Worm (Caenorhabditis elegans) whole organism, L4 larva: Measurements from ENCODE around the gene K04C1.2.
A peak's percentile ranks its signal among the peaks of the same experiment; 100 is the strongest.

Source experiments
- F26F4.8 ChIP-seq: fragments of 200-800 bp; sonication (Bioruptor generic); conservative IDR thresholded peaks from 2 replicates; pipeline ENCODE4 v1.3.6; 2022; ENCODE audit warnings: missing genetic modification characterization, missing compliant biosample characterization
- T20F7.1 ChIP-seq: fragments of 200-800 bp; sonication (Bioruptor generic); optimal IDR thresholded peaks from 2 replicates; lab custom pipeline; 2018; ENCODE audit warnings: mild to moderate bottlenecking, missing genetic modification characterization, missing compliant biosample characterization
- Y105C5A.15 ChIP-seq: fragments of 200-800 bp; sonication (Bioruptor generic); IDR thresholded peaks from 2 replicates; pipeline ENCODE4 v1.3.6; 2022; ENCODE audit warnings: missing genetic modification characterization, missing compliant biosample characterization
- Y5F2A.4 ChIP-seq: fragments of 200-800 bp; sonication (Bioruptor generic); optimal IDR thresholded peaks from 2 replicates; lab custom pipeline; 2018; ENCODE audit warnings: mild to moderate bottlenecking, missing genetic modification characterization, missing compliant biosample characterization
- Y75B8A.6 ChIP-seq: fragments of 200-800 bp; sonication (Bioruptor generic); IDR thresholded peaks from 2 replicates; pipeline ENCODE4 v1.3.6; 2022; ENCODE audit warnings: missing genetic modification reagents, missing genetic modification characterization, missing compliant biosample characterization
- ceh-28 ChIP-seq: fragments of 150-350 bp; optimal IDR thresholded peaks from 2 replicates; lab custom pipeline; 2014; ENCODE audit warnings: missing biosample characterization, missing genetic modification reagents, missing genetic modification characterization
- ceh-82 ChIP-seq: sonication (generic microtip); optimal IDR thresholded peaks from 2 replicates; lab custom pipeline; 2017; ENCODE audit warnings: missing biosample characterization, missing genetic modification characterization
- daf-16 ChIP-seq, 3 experiments: sonication (generic microtip); optimal IDR thresholded peaks; 2 replicates each; lab custom pipeline; 2016 to 2017; ENCODE audit warnings: missing genetic modification characterization in 3 of 3, missing genetic modification reagents in 3 of 3, mild to moderate bottlenecking in 2 of 3, missing compliant biosample characterization in 2 of 3, missing biosample characterization in 1 of 3, moderate library complexity in 1 of 3
- daf-19 ChIP-seq: fragments of 200-800 bp; sonication (Bioruptor generic); conservative IDR thresholded peaks from 2 replicates; pipeline ENCODE4 v1.3.6; 2022; ENCODE audit warnings: missing genetic modification characterization, missing compliant biosample characterization
- dmd-6 ChIP-seq: fragments of 200-800 bp; sonication (Bioruptor generic); IDR thresholded peaks from 2 replicates; pipeline ENCODE4 v1.3.6; 2022; ENCODE audit warnings: missing genetic modification reagents, missing genetic modification characterization, missing compliant biosample characterization
- dmd-9 ChIP-seq: fragments of 200-800 bp; sonication (Bioruptor generic); IDR thresholded peaks from 2 replicates; pipeline ENCODE4 v1.3.6; 2022; ENCODE audit warnings: missing genetic modification reagents, missing genetic modification characterization, missing compliant biosample characterization
- dpl-1 ChIP-seq: fragments of 150-350 bp; optimal IDR thresholded peaks from 2 replicates; lab custom pipeline; 2014; ENCODE audit warnings: missing biosample characterization, missing genetic modification reagents, missing genetic modification characterization
- duxl-1 ChIP-seq: sonication (generic microtip); optimal IDR thresholded peaks from 2 replicates; lab custom pipeline; 2016; ENCODE audit warnings: mild to moderate bottlenecking, missing genetic modification characterization, moderate library complexity, missing compliant biosample characterization; ENCODE audit not compliant: poor library complexity
- dve-1 ChIP-seq: sonication (generic microtip); optimal IDR thresholded peaks from 2 replicates; lab custom pipeline; 2017; ENCODE audit warnings: antibody characterized with exemption, mild to moderate bottlenecking, missing genetic modification characterization, missing compliant biosample characterization; ENCODE audit not compliant: insufficient read depth
- egl-27 ChIP-seq: sonication (generic microtip); optimal IDR thresholded peaks from 3 replicates; lab custom pipeline; 2017; ENCODE audit warnings: missing biosample characterization, missing genetic modification reagents, missing genetic modification characterization
- egl-43 ChIP-seq: fragments of 200-800 bp; sonication (Bioruptor generic); IDR thresholded peaks from 2 replicates; pipeline ENCODE4 v1.3.6; 2022; ENCODE audit warnings: missing genetic modification reagents, missing genetic modification characterization, missing compliant biosample characterization
- hlh-11 ChIP-seq: fragments of 200-800 bp; sonication (Bioruptor generic); optimal IDR thresholded peaks from 2 replicates; lab custom pipeline; 2018; ENCODE audit warnings: mild to moderate bottlenecking, missing genetic modification characterization, missing compliant biosample characterization
- hlh-30 ChIP-seq: sonication (generic microtip); optimal IDR thresholded peaks from 2 replicates; lab custom pipeline; 2017; ENCODE audit warnings: antibody characterized with exemption, mild to moderate bottlenecking, missing genetic modification characterization, missing compliant biosample characterization; ENCODE audit not compliant: insufficient read depth
- hmg-1.1 ChIP-seq: fragments of 200-800 bp; sonication (Bioruptor generic); IDR thresholded peaks from 2 replicates; pipeline ENCODE4 v1.3.6; 2022; ENCODE audit warnings: missing genetic modification reagents, missing genetic modification characterization, missing compliant biosample characterization
- lim-7 ChIP-seq: fragments of 200-800 bp; sonication (Bioruptor generic); IDR thresholded peaks from 2 replicates; pipeline ENCODE4 v1.3.6; 2022; ENCODE audit warnings: missing genetic modification characterization, missing compliant biosample characterization
- lin-1 ChIP-seq: fragments of 200-800 bp; sonication (Bioruptor generic); IDR thresholded peaks from 2 replicates; pipeline ENCODE4 v1.3.6; 2022; ENCODE audit warnings: missing genetic modification reagents, missing genetic modification characterization, missing compliant biosample characterization
- lin-15B ChIP-seq: fragments of 150-350 bp; sonication (generic microtip); optimal IDR thresholded peaks from 3 replicates; lab custom pipeline; 2014; ENCODE audit warnings: missing biosample characterization, missing genetic modification characterization
- lin-29 ChIP-seq: fragments of 200-800 bp; sonication (Bioruptor generic); IDR thresholded peaks from 2 replicates; pipeline ENCODE4 v1.3.6; 2022; ENCODE audit warnings: missing genetic modification reagents, missing genetic modification characterization, missing compliant biosample characterization
- madf-5 ChIP-seq, 2 experiments: fragments of 200-800 bp; sonication (Bioruptor generic); IDR thresholded peaks; 2 replicates each; pipeline ENCODE4 v1.3.6; 2022; ENCODE audit warnings: missing compliant biosample characterization in 2 of 2, missing genetic modification characterization in 2 of 2
- mes-2 ChIP-seq: sonication (generic microtip); optimal IDR thresholded peaks from 2 replicates; lab custom pipeline; 2016; ENCODE audit warnings: missing genotype, mild to moderate bottlenecking, missing genetic modification characterization, missing compliant biosample characterization; ENCODE audit not compliant: poor library complexity, severe bottlenecking
- nhr-10 ChIP-seq: fragments of 150-350 bp; optimal IDR thresholded peaks from 2 replicates; lab custom pipeline; 2014; ENCODE audit warnings: missing biosample characterization, missing genetic modification characterization
- nhr-102 ChIP-seq: sonication (generic microtip); optimal IDR thresholded peaks from 2 replicates; lab custom pipeline; 2016; ENCODE audit warnings: mild to moderate bottlenecking, missing genetic modification characterization, moderate library complexity, missing compliant biosample characterization
- nhr-11 ChIP-seq: fragments of 150-350 bp; optimal IDR thresholded peaks from 2 replicates; lab custom pipeline; 2014; ENCODE audit warnings: missing biosample characterization, missing genetic modification characterization
- nhr-111 ChIP-seq: fragments of 200-800 bp; sonication (Bioruptor generic); optimal IDR thresholded peaks from 2 replicates; lab custom pipeline; 2018; ENCODE audit warnings: mild to moderate bottlenecking, missing genetic modification characterization, missing compliant biosample characterization
- nhr-25 ChIP-seq: sonication (generic microtip); optimal IDR thresholded peaks from 2 replicates; lab custom pipeline; 2017; ENCODE audit warnings: missing genetic modification characterization, mild to moderate bottlenecking, missing compliant biosample characterization, antibody characterized with exemption, moderate library complexity, borderline replicate concordance; ENCODE audit not compliant: insufficient read depth
- nhr-28 ChIP-seq: fragments of 150-350 bp; optimal IDR thresholded peaks from 2 replicates; lab custom pipeline; 2014; ENCODE audit warnings: missing biosample characterization, missing genetic modification characterization
- nhr-6 ChIP-seq: fragments of 150-350 bp; optimal IDR thresholded peaks from 2 replicates; lab custom pipeline; 2014; ENCODE audit warnings: missing biosample characterization, missing genetic modification characterization
- nhr-77 ChIP-seq: fragments of 150-350 bp; optimal IDR thresholded peaks from 2 replicates; lab custom pipeline; 2014; ENCODE audit warnings: missing biosample characterization, missing genetic modification characterization
- pha-4 ChIP-seq, 2 experiments: fragments of 150-350 bp in 1 of 2; fragments of 200-800 bp in 1 of 2; sonication (Bioruptor generic) in 1 of 2; IDR thresholded peaks in 1 of 2; optimal IDR thresholded peaks in 1 of 2; 2 replicates each; pipeline versions ENCODE4 v1.3.6 to Lab custom; 2014 to 2022; ENCODE audit warnings: missing genetic modification characterization in 2 of 2, missing genetic modification reagents in 2 of 2, missing biosample characterization in 1 of 2, missing compliant biosample characterization in 1 of 2
- php-3 ChIP-seq: fragments of 200-800 bp; sonication (Bioruptor generic); IDR thresholded peaks from 2 replicates; pipeline ENCODE4 v1.3.6; 2022; ENCODE audit warnings: missing genetic modification reagents, missing genetic modification characterization, missing compliant biosample characterization
- pqm-1 ChIP-seq: sonication (generic microtip); optimal IDR thresholded peaks from 2 replicates; lab custom pipeline; 2017; ENCODE audit warnings: missing biosample characterization, missing genetic modification characterization
- set-16 ChIP-seq: fragments of 200-800 bp; sonication (Bioruptor generic); IDR thresholded peaks from 2 replicates; pipeline ENCODE4 v1.3.6; 2022; ENCODE audit warnings: missing genetic modification reagents, missing genetic modification characterization, missing compliant biosample characterization
- snpc-4 ChIP-seq: fragments of 150-350 bp; optimal IDR thresholded peaks from 2 replicates; lab custom pipeline; 2014; ENCODE audit warnings: missing biosample characterization, missing genetic modification characterization
- spr-3 ChIP-seq: fragments of 200-800 bp; sonication (Bioruptor generic); optimal IDR thresholded peaks from 2 replicates; lab custom pipeline; 2018; ENCODE audit warnings: mild to moderate bottlenecking, missing genetic modification characterization, missing compliant biosample characterization
- unc-39 ChIP-seq: sonication (generic microtip); optimal IDR thresholded peaks from 2 replicates; lab custom pipeline; 2017; ENCODE audit warnings: missing biosample characterization, missing genetic modification characterization
- unc-62 ChIP-seq, 3 experiments: fragments of 150-350 bp in 1 of 3; sonication (generic microtip); optimal IDR thresholded peaks in 2 of 3; peaks in 1 of 3; 1 replicate in 1 of 3; 2 replicates in 2 of 3; lab custom pipeline; 2014 to 2017; ENCODE audit warnings: missing biosample characterization in 3 of 3, missing genetic modification characterization in 3 of 3, missing genetic modification reagents in 3 of 3, missing genotype in 1 of 3
- vab-7 ChIP-seq: fragments of 200-800 bp; sonication (Bioruptor generic); IDR thresholded peaks from 2 replicates; pipeline ENCODE4 v1.3.6; 2022; ENCODE audit warnings: missing genetic modification reagents, missing genetic modification characterization, missing compliant biosample characterization
- zfp-2 ChIP-seq: sonication (generic microtip); optimal IDR thresholded peaks from 2 replicates; lab custom pipeline; 2016; ENCODE audit warnings: mild to moderate bottlenecking, missing genetic modification characterization, missing compliant biosample characterization
- ztf-11 ChIP-seq: fragments of 150-350 bp; optimal IDR thresholded peaks from 2 replicates; lab custom pipeline; 2014; ENCODE audit warnings: missing biosample characterization, missing genetic modification characterization
- ztf-7 ChIP-seq: fragments of 150-350 bp; optimal IDR thresholded peaks from 2 replicates; lab custom pipeline; 2014; ENCODE audit warnings: missing biosample characterization, missing genetic modification characterization

K04C1.2 gene

DNA sequence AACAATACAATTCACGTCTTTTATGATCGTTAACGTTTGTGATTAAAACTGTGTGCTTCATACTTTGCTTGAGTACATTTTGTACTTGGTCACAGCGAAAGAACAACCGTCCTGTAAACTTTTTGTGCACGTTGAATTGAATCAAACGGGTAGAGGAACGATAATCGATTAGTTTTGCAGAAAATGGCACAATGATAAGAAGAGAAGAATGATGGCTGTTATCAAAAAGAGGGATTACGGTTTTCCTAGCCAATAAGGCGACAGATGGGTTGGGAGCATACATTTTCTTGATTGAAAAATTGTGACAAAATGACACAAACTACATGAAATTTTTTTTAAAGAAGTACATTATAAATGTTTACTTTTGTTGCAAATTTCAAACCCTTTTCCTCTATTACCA is 44.3 kb upstream of the K04C1.2 start:
- TF ChIP-seq daf-16 (GFP tag; optimal IDR thresholded peaks at IDR 0.05; lab: Kevin White, UChicago) (no peak), daf-16 (tag; optimal IDR thresholded peaks at IDR 0.05; lab: Kevin White, UChicago) (peak; percentile 14), lin-29 (GFP tag; lab: Robert Waterston, UW) (no peak), dmd-6 (GFP tag; lab: Robert Waterston, UW) (peak; percentile 44; the same call in 1 of the 2 replicates), nhr-10 (tag; lab: Kevin White, UChicago) (no peak), hlh-30 (tag; lab: Kevin White, UChicago) (no peak), nhr-25 (tag; lab: Kevin White, UChicago) (no peak), mes-2 (tag; lab: Kevin White, UChicago) (no peak), pqm-1 (tag; lab: Kevin White, UChicago) (peak; percentile 77), nhr-28 (tag; lab: Kevin White, UChicago) (peak; percentile 47), unc-62 (GFP tag; optimal IDR thresholded peaks at IDR 0.05 in 1 of 2; lab: Kevin White, UChicago) (peak in 1 of 2 experiments; percentile 96), unc-62 (tag; optimal IDR thresholded peaks at IDR 0.05; lab: Kevin White, UChicago) (no peak)

DNA sequence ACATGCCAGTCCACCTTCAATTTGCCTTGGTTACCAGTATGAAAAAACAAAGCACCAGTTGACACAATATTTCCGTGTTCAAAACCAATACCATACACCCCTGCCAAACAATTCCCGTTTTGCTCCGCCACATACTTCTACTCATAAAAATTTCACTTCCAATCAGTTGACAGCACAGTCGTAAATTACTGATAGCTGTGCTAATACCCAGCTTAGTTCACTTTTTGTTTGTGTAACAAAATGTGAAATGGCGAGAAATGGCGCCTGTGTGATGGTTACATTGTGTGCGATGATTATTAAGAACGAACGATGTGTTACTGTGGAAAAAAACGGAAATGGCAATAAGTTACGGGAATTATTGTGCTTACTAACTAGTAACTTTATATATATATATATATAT is 32.2 kb upstream of the K04C1.2 start:
- TF ChIP-seq ceh-82 (tag; lab: Kevin White, UChicago) (no peak), egl-27 (tag; lab: Kevin White, UChicago) (no peak), pqm-1 (tag; lab: Kevin White, UChicago) (peak; percentile 64), lin-15B (tag; lab: Kevin White, UChicago) (no peak), vab-7 (no peak), madf-5 (GFP tag; IDR thresholded peaks at IDR 0.05; lab: Robert Waterston, UW) (no peak), ceh-28 (tag; lab: Kevin White, UChicago) (no peak), Y75B8A.6 (no peak), ztf-7 (no peak), daf-19 (GFP tag; lab: Robert Waterston, UW) (no peak), dmd-9 (GFP tag; lab: Robert Waterston, UW) (no peak), F26F4.8 (GFP tag; lab: Robert Waterston, UW) (no peak), snpc-4 (tag; lab: Kevin White, UChicago) (no peak), egl-43 (GFP tag; lab: Robert Waterston, UW) (no peak), nhr-28 (tag; lab: Kevin White, UChicago) (peak; percentile 53), nhr-11 (tag; lab: Kevin White, UChicago) (no peak), pha-4 (GFP tag; IDR thresholded peaks at IDR 0.05; lab: Robert Waterston, UW) (no peak), pha-4 (tag; optimal IDR thresholded peaks at IDR 0.05; lab: Kevin White, UChicago) (no peak), nhr-6 (tag; lab: Kevin White, UChicago) (no peak), daf-16 (GFP tag; optimal IDR thresholded peaks at IDR 0.05; lab: Kevin White, UChicago) (no peak), daf-16 (tag; optimal IDR thresholded peaks at IDR 0.05; lab: Kevin White, UChicago) (peak; percentile 69), nhr-77 (tag; lab: Kevin White, UChicago) (no peak), ztf-11 (tag; lab: Kevin White, UChicago) (no peak), duxl-1 (tag; lab: Kevin White, UChicago) (no peak), spr-3 (GFP tag; lab: Kevin White, UChicago) (no peak), unc-39 (tag; lab: Kevin White, UChicago) (no peak), hmg-1.1 (no peak), dve-1 (peak; percentile 36), Y105C5A.15 (GFP tag; lab: Robert Waterston, UW) (no peak), lim-7 (GFP tag; lab: Robert Waterston, UW) (no peak), nhr-111 (GFP tag; lab: Kevin White, UChicago) (no peak), lin-29 (GFP tag; lab: Robert Waterston, UW) (no peak), zfp-2 (tag; lab: Kevin White, UChicago) (no peak), nhr-10 (tag; lab: Kevin White, UChicago) (no peak), lin-1 (GFP tag; lab: Robert Waterston, UW) (peak; percentile 41; the same call in 1 of the 2 replicates), unc-62 (GFP tag; optimal IDR thresholded peaks at IDR 0.05 in 1 of 2; lab: Kevin White, UChicago) (no peak), unc-62 (tag; optimal IDR thresholded peaks at IDR 0.05; lab: Kevin White, UChicago) (no peak), dpl-1 (GFP tag; lab: Kevin White, UChicago) (no peak), Y5F2A.4 (GFP tag; lab: Kevin White, UChicago) (no peak), dmd-6 (GFP tag; lab: Robert Waterston, UW) (peak; percentile 48; the same call in 1 of the 2 replicates), T20F7.1 (GFP tag; lab: Kevin White, UChicago) (no peak), hlh-11 (tag; lab: Kevin White, UChicago) (peak; percentile 42), php-3 (GFP tag; lab: Robert Waterston, UW) (no peak), nhr-102 (tag; lab: Kevin White, UChicago) (no peak), set-16 (GFP tag; lab: Robert Waterston, UW) (no peak)
